Fruit fly (Drosophila melanogaster) whole organism, embryonic: ENCODE results near the gene CG45045.

Source experiments
- Blimp-1 ChIP-seq: fragments of 200-800 bp; sonication (Bioruptor generic); optimal IDR thresholded peaks from 3 replicates; lab custom pipeline; 2018; ENCODE audit warnings: missing biosample characterization, missing genetic modification characterization, mild to moderate bottlenecking, moderate library complexity, missing genetic modification reagents
- CG13296 ChIP-seq: fragments of 200-800 bp; sonication (Bioruptor generic); optimal IDR thresholded peaks from 3 replicates; lab custom pipeline; 2018; ENCODE audit warnings: missing biosample characterization, mild to moderate bottlenecking, missing genetic modification characterization
- CG13624 ChIP-seq: fragments of 200-800 bp; sonication (Bioruptor generic); optimal IDR thresholded peaks from 2 replicates; lab custom pipeline; 2016; ENCODE audit warnings: missing biosample characterization, missing genetic modification characterization
- CG14441 ChIP-seq: fragments of 200-800 bp; sonication (Bioruptor generic); IDR thresholded peaks from 2 replicates; pipeline ENCODE4 v1.3.6; 2022; ENCODE audit warnings: missing biosample characterization, missing genetic modification characterization
- CG17612 ChIP-seq: fragments of 200-800 bp; sonication (Bioruptor generic); IDR thresholded peaks from 2 replicates; pipeline ENCODE4 v1.3.6; 2022; ENCODE audit warnings: missing biosample characterization, missing genetic modification characterization
- CG18619 ChIP-seq: fragments of 200-800 bp; sonication (Bioruptor generic); optimal IDR thresholded peaks from 3 replicates; lab custom pipeline; 2017; ENCODE audit warnings: missing biosample characterization, mild to moderate bottlenecking, missing genetic modification characterization
- CG2199 ChIP-seq: fragments of 200-800 bp; sonication (Bioruptor generic); IDR thresholded peaks from 3 replicates; pipeline ENCODE4 v1.3.6; 2022; ENCODE audit warnings: missing biosample characterization, missing genetic modification characterization
- CG30403 ChIP-seq: fragments of 200-800 bp; sonication (Bioruptor generic); optimal IDR thresholded peaks from 3 replicates; lab custom pipeline; 2016; ENCODE audit warnings: missing biosample characterization, missing genetic modification characterization
- CG31441 ChIP-seq: fragments of 200-800 bp; sonication (Bioruptor generic); IDR thresholded peaks from 2 replicates; pipeline ENCODE4 v1.3.6; 2022; ENCODE audit warnings: missing biosample characterization, missing genetic modification characterization
- CG3726 ChIP-seq: fragments of 200-800 bp; sonication (Bioruptor generic); IDR thresholded peaks from 3 replicates; pipeline ENCODE4, ENCODE4 v1.3.6; 2022; ENCODE audit warnings: missing biosample characterization, missing genetic modification characterization
- CG43689 ChIP-seq: fragments of 200-800 bp; sonication (Bioruptor generic); IDR thresholded peaks from 2 replicates; pipeline ENCODE4 v1.3.6; 2022; ENCODE audit warnings: missing biosample characterization, missing genetic modification characterization
- CG4707 ChIP-seq: fragments of 200-800 bp; sonication (Bioruptor generic); optimal IDR thresholded peaks from 2 replicates; lab custom pipeline; 2018; ENCODE audit warnings: missing biosample characterization, mild to moderate bottlenecking, missing genetic modification characterization, moderate library complexity
- CG7271 ChIP-seq: fragments of 200-800 bp; sonication (Bioruptor generic); optimal IDR thresholded peaks from 2 replicates; lab custom pipeline; 2018; ENCODE audit warnings: missing biosample characterization, mild to moderate bottlenecking, missing genetic modification characterization, moderate library complexity
- CG7963 ChIP-seq: fragments of 200-800 bp; sonication (Bioruptor generic); IDR thresholded peaks from 3 replicates; pipeline ENCODE4 v1.3.6; 2022; ENCODE audit warnings: missing biosample characterization, missing genetic modification characterization; ENCODE audit not compliant: partially characterized antibody
- CG9609 ChIP-seq: fragments of 200-800 bp; sonication (Bioruptor generic); optimal IDR thresholded peaks from 3 replicates; lab custom pipeline; 2016; ENCODE audit warnings: missing biosample characterization, missing genetic modification characterization
- Dip3 ChIP-seq: fragments of 200-800 bp; sonication (Bioruptor generic); optimal IDR thresholded peaks from 3 replicates; lab custom pipeline; 2016; ENCODE audit warnings: missing biosample characterization, missing genetic modification characterization
- ERR ChIP-seq: fragments of 200-800 bp; sonication (Bioruptor generic); optimal IDR thresholded peaks from 2 replicates; lab custom pipeline; 2016; ENCODE audit warnings: missing biosample characterization, missing genetic modification characterization
- Eip74EF ChIP-seq, 2 experiments: fragments of 200-800 bp in 1 of 2; fragments of >200 bp in 1 of 2; sonication (Bioruptor generic) in 1 of 2; optimal IDR thresholded peaks; 2 replicates each; lab custom pipeline; 2017 to 2019; ENCODE audit warnings: missing biosample characterization in 2 of 2, missing genetic modification characterization in 2 of 2, mild to moderate bottlenecking in 1 of 2, moderate library complexity in 1 of 2
- Fer3 ChIP-seq: fragments of 200-800 bp; sonication (Bioruptor generic); optimal IDR thresholded peaks from 2 replicates; lab custom pipeline; 2018; ENCODE audit warnings: missing biosample characterization, mild to moderate bottlenecking, missing genetic modification characterization, moderate library complexity
- Hr78 ChIP-seq, 2 experiments: fragments of 200-800 bp in 1 of 2; fragments of >200 bp in 1 of 2; sonication (Bioruptor generic) in 1 of 2; optimal IDR thresholded peaks; 2 replicates each; lab custom pipeline; 2017 to 2019; ENCODE audit warnings: missing biosample characterization in 2 of 2, missing genetic modification characterization in 2 of 2, mild to moderate bottlenecking in 1 of 2, moderate library complexity in 1 of 2
- Lhr ChIP-seq: fragments of 200-800 bp; sonication (Bioruptor generic); optimal IDR thresholded peaks from 3 replicates; lab custom pipeline; 2017; ENCODE audit warnings: mild to moderate bottlenecking, missing biosample characterization, missing genetic modification reagents, missing genetic modification characterization
- Pdp1 ChIP-seq, 2 experiments: fragments of 200-800 bp; sonication (Bioruptor generic); optimal IDR thresholded peaks; 3 replicates each; lab custom pipeline; 2016; ENCODE audit warnings: missing biosample characterization in 2 of 2, missing genetic modification characterization in 2 of 2, mild to moderate bottlenecking in 1 of 2, moderate library complexity in 1 of 2
- Xbp1 ChIP-seq: fragments of 200-800 bp; sonication (Bioruptor generic); optimal IDR thresholded peaks from 3 replicates; lab custom pipeline; 2016; ENCODE audit warnings: missing biosample characterization, mild to moderate bottlenecking, missing genetic modification characterization
- corto ChIP-seq: fragments of 200-800 bp; sonication (Bioruptor generic); optimal IDR thresholded peaks from 2 replicates; lab custom pipeline; 2016; ENCODE audit warnings: missing biosample characterization, mild to moderate bottlenecking, missing genetic modification characterization, moderate library complexity
- crc ChIP-seq: fragments of 200-800 bp; sonication (Bioruptor generic); optimal IDR thresholded peaks from 2 replicates; lab custom pipeline; 2016; ENCODE audit warnings: missing biosample characterization, missing genetic modification characterization
- crp ChIP-seq, 2 experiments: fragments of 200-800 bp; sonication (Bioruptor generic); optimal IDR thresholded peaks; 2 replicates in 1 of 2; 3 replicates in 1 of 2; lab custom pipeline; 2017; ENCODE audit warnings: missing biosample characterization in 2 of 2, missing genetic modification characterization in 2 of 2, mild to moderate bottlenecking in 1 of 2, moderate library complexity in 1 of 2
- exex ChIP-seq: fragments of 200-800 bp; sonication (Bioruptor generic); optimal IDR thresholded peaks from 4 replicates; lab custom pipeline; 2018; ENCODE audit warnings: missing biosample characterization, mild to moderate bottlenecking, missing genetic modification characterization, moderate library complexity
- gcm ChIP-seq: fragments of 200-800 bp; sonication (Bioruptor generic); optimal IDR thresholded peaks from 2 replicates; lab custom pipeline; 2019; ENCODE audit warnings: missing biosample characterization, mild to moderate bottlenecking, missing genetic modification characterization, moderate library complexity
- jumu ChIP-seq: fragments of 200-800 bp; sonication (Bioruptor generic); optimal IDR thresholded peaks from 3 replicates; lab custom pipeline; 2016; ENCODE audit warnings: missing biosample characterization, missing genetic modification characterization
- klu ChIP-seq: fragments of 200-800 bp; sonication (Bioruptor generic); IDR thresholded peaks from 2 replicates; pipeline ENCODE4 v1.3.6; 2022; ENCODE audit warnings: missing biosample characterization, missing genetic modification characterization
- lbe ChIP-seq: fragments of 200-800 bp; sonication (Bioruptor generic); optimal IDR thresholded peaks from 2 replicates; lab custom pipeline; 2016; ENCODE audit warnings: missing biosample characterization, mild to moderate bottlenecking, missing genetic modification characterization
- phol ChIP-seq: fragments of 200-800 bp; sonication (Bioruptor generic); optimal IDR thresholded peaks from 3 replicates; lab custom pipeline; 2018; ENCODE audit warnings: missing biosample characterization, mild to moderate bottlenecking, missing genetic modification characterization, moderate library complexity
- row ChIP-seq: fragments of 200-800 bp; sonication (Bioruptor generic); IDR thresholded peaks from 3 replicates; pipeline ENCODE4 v1.3.6; 2022; ENCODE audit warnings: missing biosample characterization, missing genetic modification characterization
- seq ChIP-seq: fragments of 200-800 bp; sonication (Bioruptor generic); IDR thresholded peaks from 2 replicates; pipeline ENCODE4 v1.3.6; 2022; ENCODE audit warnings: missing biosample characterization, missing genetic modification characterization
- sima ChIP-seq: fragments of 200-800 bp; sonication (Bioruptor generic); optimal IDR thresholded peaks from 2 replicates; lab custom pipeline; 2016; ENCODE audit warnings: missing biosample characterization, missing genetic modification characterization
- ssp ChIP-seq: fragments of 200-800 bp; sonication (Bioruptor generic); IDR thresholded peaks from 2 replicates; pipeline ENCODE4 v1.3.6; 2022; ENCODE audit warnings: missing biosample characterization, missing genetic modification characterization
- sug ChIP-seq: fragments of 200-800 bp; optimal IDR thresholded peaks from 2 replicates; lab custom pipeline; 2019; ENCODE audit warnings: missing biosample characterization, mild to moderate bottlenecking, missing genetic modification characterization, moderate library complexity
- ttk ChIP-seq: fragments of 200-800 bp; sonication (Bioruptor generic); IDR thresholded peaks from 2 replicates; pipeline ENCODE4 v2.1.2; 2022; ENCODE audit warnings: missing biosample characterization, missing genetic modification characterization

The CG45045 gene

dm6 chr3R:17670857-17671336 is 3.5 kb downstream of the CG45045 start, which contains the start of the genes CG7523 and Mps1 (continued):
- TF ChIP-seq Blimp-1 (GFP tag; lab: Kevin White, UChicago) = no peak
- no peak for TF ChIP-seq CG14441 (GFP tag; lab: Robert Waterston, UW)
- no peak for TF ChIP-seq klu (GFP tag; lab: Robert Waterston, UW)
- peak; percentile 29; the same call in 1 of the 3 replicates for TF ChIP-seq row (GFP tag; lab: Robert Waterston, UW)
- TF ChIP-seq CG30403 = peak; percentile 29
- TF ChIP-seq ERR (GFP tag; lab: Kevin White, UChicago) = no peak
- no peak for TF ChIP-seq Eip74EF (GFP tag; optimal IDR thresholded peaks at IDR 0.05; lab: Kevin White, UChicago)
- TF ChIP-seq CG18619 = no peak
- no peak for TF ChIP-seq sima (GFP tag; lab: Kevin White, UChicago)
- no peak for TF ChIP-seq CG7271
- peak; percentile 90 for TF ChIP-seq Lhr (GFP tag; lab: Kevin White, UChicago)
- no peak for TF ChIP-seq CG4707
- no peak for TF ChIP-seq ttk (GFP tag; lab: Robert Waterston, UW)
- TF ChIP-seq Fer3 = no peak
- TF ChIP-seq CG3726 (GFP tag; lab: Robert Waterston, UW) = no peak
- TF ChIP-seq CG43689 = no peak
- TF ChIP-seq CG7963 (GFP tag; lab: Robert Waterston, UW) = no peak
- TF ChIP-seq CG13624 (GFP tag; lab: Kevin White, UChicago) = no peak
- no peak for TF ChIP-seq CG13296
- TF ChIP-seq phol = peak; percentile 51
- no peak for TF ChIP-seq CG31441
- no peak for TF ChIP-seq ssp (GFP tag; lab: Robert Waterston, UW)
- no peak for TF ChIP-seq crc (GFP tag; lab: Kevin White, UChicago)
- TF ChIP-seq crp (GFP tag; optimal IDR thresholded peaks at IDR 0.05; lab: Kevin White, UChicago) = peak in 1 of 2 experiments; percentile 11
- TF ChIP-seq jumu = no peak
- no peak for TF ChIP-seq Dip3
- TF ChIP-seq CG9609 (GFP tag; lab: Kevin White, UChicago) = no peak

dm6 chr3R:17678138-17678873 is 10.9 kb downstream of the CG45045 start:
- TF ChIP-seq Pdp1 (GFP tag; optimal IDR thresholded peaks at IDR 0.05; lab: Kevin White, UChicago) (peak in 1 of 2 experiments; percentile 7), Hr78 (GFP tag; optimal IDR thresholded peaks at IDR 0.05; lab: Kevin White, UChicago) (peak in 1 of 2 experiments; percentile 79), gcm (GFP tag; lab: Kevin White, UChicago) (no peak), CG2199 (peak; percentile 68), exex (tag; lab: Kevin White, UChicago) (peak; percentile 42), corto (GFP tag; lab: Kevin White, UChicago) (peak; percentile 29), seq (GFP tag; lab: Robert Waterston, UW) (no peak), Xbp1 (GFP tag; lab: Kevin White, UChicago) (peak; percentile 11), CG17612 (GFP tag; lab: Robert Waterston, UW) (no peak), sug (peak; percentile 33), lbe (GFP tag; lab: Kevin White, UChicago) (peak; percentile 24)
